Worm (Caenorhabditis elegans): ENCODE measurements around the gene F28C6.9.

DNA sequence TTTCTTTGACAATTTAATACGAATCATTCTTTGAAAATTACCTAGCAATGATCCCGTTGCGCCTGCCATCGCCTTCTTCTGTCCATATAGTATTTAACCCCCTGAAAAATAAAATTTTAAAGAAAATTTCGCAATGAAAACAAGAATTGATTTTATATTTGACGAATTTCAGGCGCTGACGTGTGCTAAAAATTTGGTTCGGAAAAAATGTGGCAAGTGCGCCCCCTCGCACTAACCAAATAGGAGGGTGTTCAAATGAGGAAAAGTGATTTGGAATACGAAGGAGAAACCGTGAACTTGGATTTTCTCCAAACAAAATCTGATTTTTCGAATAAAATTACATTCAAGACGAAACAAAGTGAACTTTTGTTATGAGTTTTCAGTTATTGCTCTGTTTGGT is 43.9 kb downstream of the F28C6.9 start, which contains the start of gene stc-1:
- TF ChIP-seq ceh-82 (tag; optimal IDR thresholded peaks at IDR 0.05): no peak
- TF ChIP-seq R02D3.7 (tag; optimal IDR thresholded peaks at IDR 0.05): no peak
- no peak for TF ChIP-seq unc-39 (tag; optimal IDR thresholded peaks at IDR 0.05)
- TF ChIP-seq mdl-1 (tag; optimal IDR thresholded peaks at IDR 0.05): no peak
- TF ChIP-seq snpc-4 (tag; optimal IDR thresholded peaks at IDR 0.05): no peak
- no peak for TF ChIP-seq skn-1 (tag; optimal IDR thresholded peaks at IDR 0.05)
- TF ChIP-seq lsy-12 (tag; optimal IDR thresholded peaks at IDR 0.05): no peak
- TF ChIP-seq nhr-28 (tag; optimal IDR thresholded peaks at IDR 0.05): no peak
- TF ChIP-seq nhr-23 (tag; optimal IDR thresholded peaks at IDR 0.05): no peak
- TF ChIP-seq jun-1 (tag; optimal IDR thresholded peaks at IDR 0.05): no peak
